Fruit fly (Drosophila melanogaster) whole organism, pupa: Measurements from ENCODE around the gene Plap.

Source experiments
- CG10348 ChIP-seq: fragments of 200-800 bp; sonication (Bioruptor generic); IDR thresholded peaks from 2 replicates; pipeline ENCODE4 v1.3.6; 2022; ENCODE audit warnings: missing biosample characterization, missing genetic modification characterization
- CG12605 ChIP-seq: fragments of 200-800 bp; sonication (Bioruptor generic); IDR thresholded peaks from 2 replicates; pipeline ENCODE4 v1.3.6; 2022; ENCODE audit warnings: missing biosample characterization, missing genetic modification characterization
- CG17806 ChIP-seq: fragments of 200-800 bp; sonication (Bioruptor generic); optimal IDR thresholded peaks from 2 replicates; lab custom pipeline; 2018; ENCODE audit warnings: missing biosample characterization, mild to moderate bottlenecking, missing genetic modification characterization, moderate library complexity
- CG32121 ChIP-seq: fragments of 200-800 bp; sonication (Bioruptor generic); IDR thresholded peaks from 2 replicates; pipeline ENCODE4 v1.3.6; 2022; ENCODE audit warnings: missing biosample characterization, missing genetic modification characterization
- CG34367 ChIP-seq: fragments of 200-800 bp; sonication (Bioruptor generic); optimal IDR thresholded peaks from 2 replicates; lab custom pipeline; 2018; ENCODE audit warnings: missing biosample characterization, mild to moderate bottlenecking, missing genetic modification characterization
- CG4496 ChIP-seq: fragments of 200-800 bp; sonication (Bioruptor generic); IDR thresholded peaks from 3 replicates; pipeline ENCODE4 v1.3.6; 2022; ENCODE audit warnings: missing biosample characterization, missing genetic modification characterization
- CG8159 ChIP-seq: fragments of 200-800 bp; sonication (Bioruptor generic); optimal IDR thresholded peaks from 3 replicates; lab custom pipeline; 2018; ENCODE audit warnings: missing biosample characterization, mild to moderate bottlenecking, missing genetic modification characterization, moderate library complexity
- EcR ChIP-seq: fragments of 200-800 bp; sonication (Bioruptor generic); optimal IDR thresholded peaks from 3 replicates; lab custom pipeline; 2019; ENCODE audit warnings: missing biosample characterization, missing genetic modification characterization, mild to moderate bottlenecking, moderate library complexity, missing genetic modification reagents
- Pif1B ChIP-seq: fragments of 200-800 bp; sonication (Bioruptor generic); optimal IDR thresholded peaks from 3 replicates; lab custom pipeline; 2016; ENCODE audit warnings: missing biosample characterization, missing genetic modification characterization
- Snoo ChIP-seq: fragments of 200-800 bp; sonication (Bioruptor generic); optimal IDR thresholded peaks from 3 replicates; lab custom pipeline; 2017; ENCODE audit warnings: missing biosample characterization, mild to moderate bottlenecking, missing genetic modification characterization, inconsistent platforms
- fd96Ca ChIP-seq: fragments of 200-800 bp; sonication (Bioruptor generic); IDR thresholded peaks from 3 replicates; pipeline ENCODE4 v1.3.6; 2022; ENCODE audit warnings: missing biosample characterization, missing genetic modification characterization
- gl ChIP-seq: fragments of 200-800 bp; sonication (Bioruptor generic); optimal IDR thresholded peaks from 2 replicates; lab custom pipeline; 2018; ENCODE audit warnings: missing biosample characterization, mild to moderate bottlenecking, missing genetic modification characterization
- rn ChIP-seq: fragments of 200-800 bp; sonication (Bioruptor generic); IDR thresholded peaks from 2 replicates; pipeline ENCODE4 v1.3.6; 2022; ENCODE audit warnings: missing biosample characterization, missing genetic modification characterization

- TF ChIP-seq Pif1B (GFP tag; lab: Kevin White, UChicago): no peak
- TF ChIP-seq CG8159 (tag; lab: Kevin White, UChicago): peak; percentile 36
- no peak for TF ChIP-seq EcR
- no peak for TF ChIP-seq Snoo
- no peak for TF ChIP-seq CG10348 (GFP tag; lab: Robert Waterston, UW)
- no peak for TF ChIP-seq CG34367 (tag; lab: Kevin White, UChicago)
- no peak for TF ChIP-seq CG12605 (GFP tag; lab: Robert Waterston, UW)
- no peak for TF ChIP-seq CG17806 (tag; lab: Kevin White, UChicago)
- TF ChIP-seq fd96Ca (GFP tag; lab: Robert Waterston, UW): no peak
- no peak for TF ChIP-seq CG4496 (GFP tag; lab: Robert Waterston, UW)
- TF ChIP-seq rn (GFP tag; lab: Robert Waterston, UW): no peak
- no peak for TF ChIP-seq gl (tag; lab: Kevin White, UChicago)
- TF ChIP-seq CG32121 (GFP tag; lab: Robert Waterston, UW): no peak
Observed at dm6 chr2L:1135495-1135894, 34.7 kb downstream of the Plap start.
